Worm (Caenorhabditis elegans) whole organism, L4/young adult: ENCODE data around the gene F54E4.3.

Experiments used
- W03F9.2 ChIP-seq: fragments of 150-350 bp; optimal IDR thresholded peaks from 2 replicates; lab custom pipeline; 2014; ENCODE audit warnings: missing biosample characterization, missing genetic modification characterization
- dao-5 ChIP-seq: sonication (generic microtip); optimal IDR thresholded peaks from 2 replicates; lab custom pipeline; 2016; ENCODE audit warnings: missing genotype, missing genetic modification characterization, moderate library complexity, missing compliant biosample characterization
- him-1 ChIP-seq: sonication (generic microtip); optimal IDR thresholded peaks from 2 replicates; lab custom pipeline; 2016; ENCODE audit warnings: missing genotype, missing genetic modification reagents, missing genetic modification characterization, missing compliant biosample characterization

- no peak for TF ChIP-seq dao-5 (tag; lab: Kevin White, UChicago)
- no peak for TF ChIP-seq W03F9.2
- TF ChIP-seq him-1 (tag; lab: Kevin White, UChicago) = no peak
Measured at ce11 chrX:14654668-14655067, 18.4 kb upstream of the F54E4.3 start, which contains the start of gene syg-2.
